Fruit fly (Drosophila melanogaster) whole organism, prepupa: ENCODE results near the gene fy.
A peak's percentile ranks its signal among the peaks of the same experiment; 100 is the strongest.

ENCODE experiments used
- CG10631 ChIP-seq: fragments of 200-800 bp; sonication (Bioruptor generic); optimal IDR thresholded peaks from 2 replicates; lab custom pipeline; 2016; ENCODE audit warnings: missing biosample characterization, missing genetic modification characterization
- CG10669 ChIP-seq: fragments of 200-800 bp; sonication (Bioruptor generic); optimal IDR thresholded peaks from 3 replicates; lab custom pipeline; 2018; ENCODE audit warnings: missing biosample characterization, mild to moderate bottlenecking, missing genetic modification characterization, moderate library complexity
- CG11294 ChIP-seq: fragments of 200-800 bp; sonication (Bioruptor generic); IDR thresholded peaks from 2 replicates; pipeline ENCODE4 v1.3.6; 2022; ENCODE audit warnings: missing biosample characterization, missing genetic modification characterization
- CG11762 ChIP-seq: fragments of 200-800 bp; sonication (Bioruptor generic); optimal IDR thresholded peaks from 3 replicates; lab custom pipeline; 2016; ENCODE audit warnings: missing biosample characterization, missing genetic modification characterization; ENCODE audit not compliant: insufficient read depth
- CG11902 ChIP-seq: fragments of 200-800 bp; sonication (Bioruptor generic); optimal IDR thresholded peaks from 3 replicates; lab custom pipeline; 2016; ENCODE audit warnings: missing biosample characterization, missing genetic modification characterization
- CG1621 ChIP-seq: fragments of 200-800 bp; sonication (Bioruptor generic); optimal IDR thresholded peaks from 3 replicates; lab custom pipeline; 2018; ENCODE audit warnings: missing biosample characterization, mild to moderate bottlenecking, missing genetic modification characterization
- CG16779 ChIP-seq: fragments of 200-800 bp; sonication (Bioruptor generic); optimal IDR thresholded peaks from 3 replicates; lab custom pipeline; 2017; ENCODE audit warnings: missing biosample characterization, mild to moderate bottlenecking, missing genetic modification characterization
- CG3032 ChIP-seq: fragments of 200-800 bp; optimal IDR thresholded peaks from 2 replicates; lab custom pipeline; 2019; ENCODE audit warnings: missing biosample characterization, mild to moderate bottlenecking, missing genetic modification characterization, moderate library complexity
- CG31627 ChIP-seq: fragments of 200-800 bp; sonication (Bioruptor generic); optimal IDR thresholded peaks from 3 replicates; lab custom pipeline; 2016; ENCODE audit warnings: missing biosample characterization, missing genetic modification characterization
- CG32006 ChIP-seq: fragments of 200-800 bp; sonication (Bioruptor generic); optimal IDR thresholded peaks from 3 replicates; lab custom pipeline; 2017; ENCODE audit warnings: missing biosample characterization, mild to moderate bottlenecking, missing genetic modification characterization
- CG34406 ChIP-seq: fragments of 200-800 bp; sonication (Bioruptor generic); optimal IDR thresholded peaks from 3 replicates; lab custom pipeline; 2016; ENCODE audit warnings: missing biosample characterization, missing genetic modification characterization
- CG3919 ChIP-seq: fragments of 200-800 bp; sonication (Bioruptor generic); optimal IDR thresholded peaks from 3 replicates; lab custom pipeline; 2016; ENCODE audit warnings: missing biosample characterization, missing genetic modification characterization
- CG4318 ChIP-seq: fragments of 200-800 bp; sonication (Bioruptor generic); optimal IDR thresholded peaks from 3 replicates; lab custom pipeline; 2017; ENCODE audit warnings: missing biosample characterization, mild to moderate bottlenecking, missing genetic modification characterization
- CG6276 ChIP-seq: fragments of 200-800 bp; sonication (Bioruptor generic); optimal IDR thresholded peaks from 2 replicates; lab custom pipeline; 2017; ENCODE audit warnings: missing biosample characterization, mild to moderate bottlenecking, missing genetic modification characterization
- CG6792 ChIP-seq: fragments of 200-800 bp; sonication (Bioruptor generic); optimal IDR thresholded peaks from 3 replicates; lab custom pipeline; 2016; ENCODE audit warnings: missing biosample characterization, missing genetic modification characterization
- CG8319 ChIP-seq: fragments of 200-800 bp; sonication (Bioruptor generic); optimal IDR thresholded peaks from 3 replicates; lab custom pipeline; 2016; ENCODE audit warnings: missing biosample characterization, missing genetic modification characterization
- CG8632 ChIP-seq: fragments of 200-800 bp; sonication (Bioruptor generic); optimal IDR thresholded peaks from 3 replicates; lab custom pipeline; 2016; ENCODE audit warnings: missing biosample characterization, missing genetic modification characterization
- Eip75B ChIP-seq: fragments of 200-800 bp; sonication (Bioruptor generic); optimal IDR thresholded peaks from 3 replicates; lab custom pipeline; 2016; ENCODE audit warnings: missing biosample characterization, missing genetic modification characterization
- Eip93F ChIP-seq: fragments of 200-800 bp; sonication (Bioruptor generic); optimal IDR thresholded peaks from 2 replicates; lab custom pipeline; 2016; ENCODE audit warnings: missing biosample characterization, mild to moderate bottlenecking, missing genetic modification characterization
- Ets96B ChIP-seq: fragments of 200-800 bp; optimal IDR thresholded peaks from 2 replicates; lab custom pipeline; 2019; ENCODE audit warnings: missing biosample characterization, mild to moderate bottlenecking, missing genetic modification characterization, moderate library complexity
- Gug ChIP-seq: fragments of 200-800 bp; sonication (Bioruptor generic); IDR thresholded peaks from 2 replicates; pipeline ENCODE4 v1.3.6; 2022; ENCODE audit warnings: missing biosample characterization, missing genetic modification characterization
- Hr38 ChIP-seq: sonication (Bioruptor generic); optimal IDR thresholded peaks from 2 replicates; lab custom pipeline; 2016; ENCODE audit warnings: missing biosample characterization, missing genetic modification characterization
- Hr39 ChIP-seq: fragments of 200-800 bp; sonication (Bioruptor generic); optimal IDR thresholded peaks from 2 replicates; lab custom pipeline; 2016; ENCODE audit warnings: missing biosample characterization, missing genetic modification characterization
- Lpt ChIP-seq: fragments of 200-800 bp; sonication (Bioruptor generic); optimal IDR thresholded peaks from 3 replicates; lab custom pipeline; 2016; ENCODE audit warnings: missing biosample characterization, missing genetic modification characterization
- Met ChIP-seq: fragments of 200-800 bp; sonication (Bioruptor generic); optimal IDR thresholded peaks from 3 replicates; lab custom pipeline; 2016; ENCODE audit warnings: missing biosample characterization, missing genetic modification characterization
- OdsH ChIP-seq: fragments of 200-800 bp; sonication (Bioruptor generic); optimal IDR thresholded peaks from 3 replicates; lab custom pipeline; 2016; ENCODE audit warnings: missing biosample characterization, missing genetic modification characterization
- Sox102F ChIP-seq: fragments of 200-800 bp; sonication (Bioruptor generic); optimal IDR thresholded peaks from 2 replicates; lab custom pipeline; 2016; ENCODE audit warnings: missing biosample characterization, mild to moderate bottlenecking, missing genetic modification characterization
- Sox14 ChIP-seq: fragments of 200-800 bp; sonication (Bioruptor generic); optimal IDR thresholded peaks from 3 replicates; lab custom pipeline; 2016; ENCODE audit warnings: missing biosample characterization, missing genetic modification characterization
- Sox15 ChIP-seq: fragments of 200-800 bp; sonication (Bioruptor generic); optimal IDR thresholded peaks from 3 replicates; lab custom pipeline; 2016; ENCODE audit warnings: missing biosample characterization, missing genetic modification characterization
- achi ChIP-seq: fragments of 200-800 bp; sonication (Bioruptor generic); optimal IDR thresholded peaks from 3 replicates; lab custom pipeline; 2016; ENCODE audit warnings: missing biosample characterization, missing genetic modification characterization
- cyc ChIP-seq: fragments of 200-800 bp; sonication (Bioruptor generic); optimal IDR thresholded peaks from 3 replicates; lab custom pipeline; 2016; ENCODE audit warnings: missing biosample characterization, missing genetic modification characterization
- dsx ChIP-seq: fragments of 200-800 bp; optimal IDR thresholded peaks from 3 replicates; lab custom pipeline; 2019; ENCODE audit warnings: missing biosample characterization, mild to moderate bottlenecking, missing genetic modification characterization, moderate library complexity; ENCODE audit not compliant: poor library complexity, severe bottlenecking
- eg ChIP-seq: fragments of 200-800 bp; sonication (Bioruptor generic); IDR thresholded peaks from 3 replicates; pipeline ENCODE4 v1.3.6; 2022; ENCODE audit warnings: missing biosample characterization, missing genetic modification characterization
- esn ChIP-seq: fragments of 200-800 bp; sonication (Bioruptor generic); optimal IDR thresholded peaks from 2 replicates; lab custom pipeline; 2016; ENCODE audit warnings: missing biosample characterization, mild to moderate bottlenecking, missing genetic modification characterization, moderate library complexity
- fd85E ChIP-seq: fragments of 200-800 bp; sonication (Bioruptor generic); optimal IDR thresholded peaks from 3 replicates; lab custom pipeline; 2016; ENCODE audit warnings: missing biosample characterization, missing genetic modification characterization
- fkh ChIP-seq: fragments of 200-800 bp; sonication (Bioruptor generic); optimal IDR thresholded peaks from 3 replicates; lab custom pipeline; 2017; ENCODE audit warnings: missing biosample characterization, mild to moderate bottlenecking, missing genetic modification characterization, moderate library complexity
- lz ChIP-seq: fragments of 200-800 bp; sonication (Bioruptor generic); optimal IDR thresholded peaks from 3 replicates; lab custom pipeline; 2016; ENCODE audit warnings: missing biosample characterization, missing genetic modification characterization
- net ChIP-seq: fragments of 200-800 bp; sonication (Bioruptor generic); optimal IDR thresholded peaks from 3 replicates; lab custom pipeline; 2016; ENCODE audit warnings: missing biosample characterization, missing genetic modification characterization
- salr ChIP-seq, 2 experiments: fragments of 200-800 bp; sonication (Bioruptor generic); optimal IDR thresholded peaks; 3 replicates each; lab custom pipeline; 2016 to 2018; ENCODE audit warnings: missing biosample characterization in 2 of 2, missing genetic modification characterization in 2 of 2, mild to moderate bottlenecking in 1 of 2
- spab ChIP-seq: fragments of 200-800 bp; sonication (Bioruptor generic); optimal IDR thresholded peaks from 2 replicates; lab custom pipeline; 2017; ENCODE audit warnings: missing biosample characterization, mild to moderate bottlenecking, missing genetic modification characterization, missing genetic modification reagents
- ss ChIP-seq, 2 experiments: fragments of 200-800 bp; sonication (Bioruptor generic); optimal IDR thresholded peaks; 2 replicates in 1 of 2; 3 replicates in 1 of 2; lab custom pipeline; 2017 to 2018; ENCODE audit warnings: mild to moderate bottlenecking in 2 of 2, missing biosample characterization in 2 of 2, missing genetic modification characterization in 2 of 2, moderate library complexity in 1 of 2
- topi ChIP-seq: fragments of 200-800 bp; sonication (Bioruptor generic); optimal IDR thresholded peaks from 3 replicates; lab custom pipeline; 2016; ENCODE audit warnings: missing biosample characterization, missing genetic modification characterization
- vri ChIP-seq: fragments of 200-800 bp; sonication (Bioruptor generic); optimal IDR thresholded peaks from 3 replicates; lab custom pipeline; 2016; ENCODE audit warnings: missing biosample characterization, mild to moderate bottlenecking, missing genetic modification characterization

The fy gene

dm6 chr2L:8364006-8364956 lies 38.8 kb downstream of the fy start, which contains the start of the genes RpS13 and CSN8 (continued):
- TF ChIP-seq CG11902 (GFP tag; lab: Kevin White, UChicago) (no peak), CG1621 (peak; percentile 49), CG3919 (GFP tag; lab: Kevin White, UChicago) (no peak), Lpt (no peak), topi (GFP tag; lab: Kevin White, UChicago) (peak; percentile 8), fkh (peak; percentile 53), Hr39 (GFP tag; lab: Kevin White, UChicago) (peak; percentile 7), Ets96B (no peak), CG8319 (GFP tag; lab: Kevin White, UChicago) (no peak), net (GFP tag; lab: Kevin White, UChicago) (no peak)

dm6 chr2L:8362955-8363285 lies 40.2 kb downstream of the fy start:
- TF ChIP-seq CG16779 = no peak
- no peak for TF ChIP-seq Sox102F
- no peak for TF ChIP-seq CG11294 (GFP tag; lab: Robert Waterston, UW)
- TF ChIP-seq Gug = no peak
- TF ChIP-seq Sox14 (GFP tag; lab: Kevin White, UChicago) = no peak
- TF ChIP-seq CG6276 (GFP tag; lab: Kevin White, UChicago) = no peak
- TF ChIP-seq eg (GFP tag; lab: Robert Waterston, UW) = peak; percentile 6; the same call in 2 of the 3 replicates
- TF ChIP-seq CG34406 (GFP tag; lab: Kevin White, UChicago) = no peak
- no peak for TF ChIP-seq Hr39 (GFP tag; lab: Kevin White, UChicago)
- no peak for TF ChIP-seq CG11762 (GFP tag; lab: Kevin White, UChicago)
- TF ChIP-seq Sox15 (GFP tag; lab: Kevin White, UChicago) = no peak
- TF ChIP-seq ss (GFP tag; optimal IDR thresholded peaks at IDR 0.05; lab: Kevin White, UChicago) = no peak
- peak in 1 of 2 experiments; percentile 24 for TF ChIP-seq salr (GFP tag; optimal IDR thresholded peaks at IDR 0.05; lab: Kevin White, UChicago)
- TF ChIP-seq Eip75B (GFP tag; lab: Kevin White, UChicago) = no peak
- no peak for TF ChIP-seq Eip93F
- no peak for TF ChIP-seq cyc

- TF ChIP-seq achi = peak; percentile 71
- peak; percentile 73 for TF ChIP-seq net (GFP tag; lab: Kevin White, UChicago)
- TF ChIP-seq Ets96B = no peak
- peak; percentile 60 for TF ChIP-seq CG6792 (GFP tag; lab: Kevin White, UChicago)
- TF ChIP-seq CG8632 (GFP tag; lab: Kevin White, UChicago) = peak; percentile 7
- TF ChIP-seq Eip75B (GFP tag; lab: Kevin White, UChicago) = peak; percentile 58
- TF ChIP-seq esn (GFP tag; lab: Kevin White, UChicago) = peak; percentile 84
- peak; percentile 51 for TF ChIP-seq CG3032 (tag; lab: Kevin White, UChicago)
- TF ChIP-seq fkh = peak; percentile 51
- TF ChIP-seq CG32006 = peak; percentile 76
- TF ChIP-seq Met = peak; percentile 70
- TF ChIP-seq OdsH = peak; percentile 65
- TF ChIP-seq CG16779 = peak; percentile 7
- peak; percentile 58 for TF ChIP-seq CG10669 (GFP tag; lab: Kevin White, UChicago)
- peak; percentile 47 for TF ChIP-seq dsx
- TF ChIP-seq CG11902 (GFP tag; lab: Kevin White, UChicago) = peak; percentile 61
- TF ChIP-seq lz (GFP tag; lab: Kevin White, UChicago) = peak; percentile 80
- peak; percentile 52 for TF ChIP-seq Sox15 (GFP tag; lab: Kevin White, UChicago)
- TF ChIP-seq fd85E (GFP tag; lab: Kevin White, UChicago) = no peak
- TF ChIP-seq spab (GFP tag; lab: Kevin White, UChicago) = peak; percentile 53
- peak; percentile 77 for TF ChIP-seq vri (GFP tag; lab: Kevin White, UChicago)
- peak; percentile 66 for TF ChIP-seq CG31627 (GFP tag; lab: Kevin White, UChicago)
- peak; percentile 8 for TF ChIP-seq CG1621
- TF ChIP-seq CG4318 (GFP tag; lab: Kevin White, UChicago) = no peak
- peak; percentile 12 to 57 for TF ChIP-seq salr (GFP tag; optimal IDR thresholded peaks at IDR 0.05; lab: Kevin White, UChicago)
- no peak for TF ChIP-seq Eip93F
- TF ChIP-seq Hr38 = no peak
- TF ChIP-seq CG10631 (GFP tag; lab: Kevin White, UChicago) = peak; percentile 35
- TF ChIP-seq Lpt = peak; percentile 16
- peak; percentile 75 for TF ChIP-seq cyc
- TF ChIP-seq CG11762 (GFP tag; lab: Kevin White, UChicago) = peak; percentile 5
Measured at dm6 chr2L:8362273-8362954, 40.7 kb downstream of the fy start, which contains the start of gene CG7627. Gene CG7627 (minus strand): TSS chr2L:8362469.
